Fruit fly (Drosophila melanogaster) whole organism, adult: ENCODE measurements around the gene wus.

Experiments
- CG14711 ChIP-seq: fragments of 200-800 bp; sonication (Bioruptor generic); optimal IDR thresholded peaks from 2 replicates; lab custom pipeline; 2018; ENCODE audit warnings: missing biosample characterization, mild to moderate bottlenecking, missing genetic modification characterization, moderate library complexity
- Crg-1 ChIP-seq: fragments of 200-800 bp; sonication (Bioruptor generic); optimal IDR thresholded peaks from 2 replicates; lab custom pipeline; 2016; ENCODE audit warnings: missing biosample characterization, missing genetic modification characterization
- kay ChIP-seq: fragments of 200-800 bp; sonication (Bioruptor generic); peaks from one replicate; lab custom pipeline; 2016; ENCODE audit warnings: missing biosample characterization, missing genetic modification characterization, borderline replicate concordance

DNA sequence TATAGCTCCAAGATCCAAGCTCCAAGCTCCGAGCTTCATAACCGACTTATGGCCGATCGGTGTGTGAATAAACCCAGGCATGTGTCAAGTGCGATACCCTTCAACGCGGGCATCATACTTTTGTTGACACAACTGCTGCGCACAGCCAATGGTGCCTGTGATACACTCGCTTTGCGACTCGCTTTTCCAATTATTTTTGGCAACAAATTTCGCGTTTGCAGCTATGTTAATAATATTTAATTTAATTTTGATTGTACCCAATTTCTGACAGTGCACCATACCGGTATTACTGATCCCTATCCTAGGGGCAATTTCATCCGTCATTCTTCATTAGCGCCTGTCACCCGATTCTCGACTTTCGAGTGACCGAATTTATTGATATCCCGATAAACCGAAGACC, 17.2 kb downstream of the wus start:
- TF ChIP-seq CG14711 (tag; lab: Kevin White, UChicago): no peak
- no peak for TF ChIP-seq Crg-1 (GFP tag; lab: Kevin White, UChicago)
- TF ChIP-seq kay (GFP tag; lab: Kevin White, UChicago): no peak
